Worm (Caenorhabditis elegans) whole organism, L4 larva: ENCODE data around the gene skr-19.

ENCODE experiments used
- R02D3.7 ChIP-seq: fragments of 150-350 bp; sonication (generic microtip); optimal IDR thresholded peaks from 3 replicates; lab custom pipeline; 2014; ENCODE audit warnings: missing biosample characterization, missing genetic modification characterization
- ama-1 ChIP-seq: fragments of 150-350 bp; optimal IDR thresholded peaks from 2 replicates; lab custom pipeline; 2014; ENCODE audit warnings: inconsistent platforms, mixed read lengths
- daf-12 ChIP-seq: fragments of 150-350 bp; optimal IDR thresholded peaks from 2 replicates; lab custom pipeline; 2014; ENCODE audit warnings: missing biosample characterization, missing genetic modification reagents, missing genetic modification characterization
- daf-8 ChIP-seq: fragments of 200-800 bp; sonication (Bioruptor generic); IDR thresholded peaks from 2 replicates; pipeline ENCODE4 v1.3.6; 2022; ENCODE audit warnings: missing genetic modification characterization, missing compliant biosample characterization
- hmg-1.1 ChIP-seq: fragments of 200-800 bp; sonication (Bioruptor generic); IDR thresholded peaks from 2 replicates; pipeline ENCODE4 v1.3.6; 2022; ENCODE audit warnings: missing genetic modification reagents, missing genetic modification characterization, missing compliant biosample characterization
- lin-15B ChIP-seq: fragments of 150-350 bp; sonication (generic microtip); optimal IDR thresholded peaks from 3 replicates; lab custom pipeline; 2014; ENCODE audit warnings: missing biosample characterization, missing genetic modification characterization
- lin-39 ChIP-seq: fragments of 150-350 bp; optimal IDR thresholded peaks from 2 replicates; lab custom pipeline; 2014; ENCODE audit warnings: missing biosample characterization, missing genetic modification reagents, missing genetic modification characterization
- sdz-12 ChIP-seq: fragments of 200-800 bp; sonication (Bioruptor generic); optimal IDR thresholded peaks from 2 replicates; lab custom pipeline; 2018; ENCODE audit warnings: mild to moderate bottlenecking, missing genetic modification characterization, missing compliant biosample characterization
- set-16 ChIP-seq: fragments of 200-800 bp; sonication (Bioruptor generic); IDR thresholded peaks from 2 replicates; pipeline ENCODE4 v1.3.6; 2022; ENCODE audit warnings: missing genetic modification reagents, missing genetic modification characterization, missing compliant biosample characterization
- ztf-11 ChIP-seq: fragments of 150-350 bp; optimal IDR thresholded peaks from 2 replicates; lab custom pipeline; 2014; ENCODE audit warnings: missing biosample characterization, missing genetic modification characterization

ce11 chrX:13226614-13227096 is 2.1 kb upstream of the skr-19 start, which contains the start of gene skr-21:
- TF ChIP-seq ama-1 = no peak
- TF ChIP-seq set-16 = no peak
- no peak for TF ChIP-seq lin-39
- TF ChIP-seq hmg-1.1 (GFP tag; lab: Robert Waterston, UW) = no peak
- TF ChIP-seq sdz-12 = no peak
- TF ChIP-seq R02D3.7 (tag; lab: Kevin White, UChicago) = no peak
- no peak for TF ChIP-seq daf-8 (GFP tag; lab: Robert Waterston, UW)
- TF ChIP-seq daf-12 (tag; lab: Kevin White, UChicago) = no peak
- TF ChIP-seq lin-15B (tag; lab: Kevin White, UChicago) = no peak
- TF ChIP-seq ztf-11 = no peak
